Worm (Caenorhabditis elegans) whole organism, late embryonic: ENCODE measurements around the gene hpl-2.

ENCODE experiments used
- C08G9.2 ChIP-seq: sonication (generic microtip); optimal IDR thresholded peaks from 2 replicates; lab custom pipeline; 2016; ENCODE audit warnings: mild to moderate bottlenecking, missing genetic modification characterization, moderate library complexity, missing compliant biosample characterization
- F13H6.1 ChIP-seq: sonication (generic microtip); optimal IDR thresholded peaks from 2 replicates; lab custom pipeline; 2016; ENCODE audit warnings: missing genetic modification characterization, missing compliant biosample characterization
- T23F11.4 ChIP-seq: fragments of 200-800 bp; sonication (Bioruptor generic); optimal IDR thresholded peaks from 2 replicates; lab custom pipeline; 2018; ENCODE audit warnings: mild to moderate bottlenecking, missing genetic modification characterization, missing compliant biosample characterization
- Y22D7AL.16 ChIP-seq: sonication (generic microtip); optimal IDR thresholded peaks from 2 replicates; lab custom pipeline; 2016; ENCODE audit warnings: missing genetic modification characterization, missing compliant biosample characterization
- ahr-1 ChIP-seq: sonication (generic microtip); optimal IDR thresholded peaks from 2 replicates; lab custom pipeline; 2016; ENCODE audit warnings: missing genetic modification characterization, missing compliant biosample characterization
- ceh-18 ChIP-seq: sonication (generic microtip); optimal IDR thresholded peaks from 2 replicates; lab custom pipeline; 2016; ENCODE audit warnings: missing genetic modification characterization, missing compliant biosample characterization
- ceh-19 ChIP-seq: fragments of 200-800 bp; sonication (Bioruptor generic); optimal IDR thresholded peaks from 2 replicates; lab custom pipeline; 2018; ENCODE audit warnings: mild to moderate bottlenecking, missing genetic modification characterization, missing compliant biosample characterization
- ceh-2 ChIP-seq: sonication (generic microtip); optimal IDR thresholded peaks from 2 replicates; lab custom pipeline; 2016; ENCODE audit warnings: missing genotype, missing genetic modification characterization, missing compliant biosample characterization
- ceh-22 ChIP-seq: sonication (generic microtip); optimal IDR thresholded peaks from 2 replicates; lab custom pipeline; 2017; ENCODE audit warnings: missing biosample characterization, missing genetic modification characterization
- ceh-31 ChIP-seq: sonication (generic microtip); optimal IDR thresholded peaks from 2 replicates; lab custom pipeline; 2016; ENCODE audit warnings: missing genetic modification characterization, missing compliant biosample characterization
- ceh-34 ChIP-seq: sonication (generic microtip); optimal IDR thresholded peaks from 2 replicates; lab custom pipeline; 2016; ENCODE audit warnings: mild to moderate bottlenecking, missing genetic modification characterization, missing compliant biosample characterization
- ceh-48 ChIP-seq: sonication (generic microtip); optimal IDR thresholded peaks from 2 replicates; lab custom pipeline; 2016; ENCODE audit warnings: missing genetic modification characterization, inconsistent platforms, missing compliant biosample characterization
- ceh-6 ChIP-seq: fragments of 200-800 bp; sonication (Bioruptor generic); optimal IDR thresholded peaks from 2 replicates; lab custom pipeline; 2018; ENCODE audit warnings: mild to moderate bottlenecking, missing genetic modification characterization, missing compliant biosample characterization
- ceh-9 ChIP-seq: sonication (generic microtip); optimal IDR thresholded peaks from 2 replicates; lab custom pipeline; 2016; ENCODE audit warnings: mild to moderate bottlenecking, missing genetic modification characterization, inconsistent platforms, missing compliant biosample characterization
- che-1 ChIP-seq: sonication (generic microtip); optimal IDR thresholded peaks from 2 replicates; lab custom pipeline; 2016; ENCODE audit warnings: mild to moderate bottlenecking, missing genetic modification characterization, missing compliant biosample characterization
- dmd-4 ChIP-seq: sonication (generic microtip); optimal IDR thresholded peaks from 2 replicates; lab custom pipeline; 2016; ENCODE audit warnings: borderline replicate concordance, missing genetic modification characterization, missing compliant biosample characterization
- dve-1 ChIP-seq: sonication (generic microtip); optimal IDR thresholded peaks from 2 replicates; lab custom pipeline; 2017; ENCODE audit warnings: antibody characterized with exemption, mild to moderate bottlenecking, missing genetic modification characterization, missing compliant biosample characterization
- elt-2 ChIP-seq: sonication (generic microtip); optimal IDR thresholded peaks from 2 replicates; lab custom pipeline; 2016; ENCODE audit warnings: missing genetic modification reagents, missing genetic modification characterization, missing compliant biosample characterization
- ets-4 ChIP-seq: sonication (generic microtip); optimal IDR thresholded peaks from 2 replicates; lab custom pipeline; 2016; ENCODE audit warnings: missing genetic modification characterization, missing compliant biosample characterization
- fax-1 ChIP-seq: sonication (generic microtip); optimal IDR thresholded peaks from 2 replicates; lab custom pipeline; 2016; ENCODE audit warnings: missing genotype, missing genetic modification characterization, missing compliant biosample characterization
- fkh-6 ChIP-seq: sonication (generic microtip); optimal IDR thresholded peaks from 2 replicates; lab custom pipeline; 2016; ENCODE audit warnings: missing genetic modification characterization, missing compliant biosample characterization
- hlh-30 ChIP-seq: sonication (generic microtip); optimal IDR thresholded peaks from 2 replicates; lab custom pipeline; 2017; ENCODE audit warnings: antibody characterized with exemption, missing genetic modification characterization, missing compliant biosample characterization; ENCODE audit not compliant: insufficient read depth
- hlh-6 ChIP-seq: sonication (generic microtip); optimal IDR thresholded peaks from 2 replicates; lab custom pipeline; 2016; ENCODE audit warnings: missing genotype, missing genetic modification characterization, missing compliant biosample characterization
- hlh-8 ChIP-seq: sonication (generic microtip); optimal IDR thresholded peaks from 2 replicates; lab custom pipeline; 2016; ENCODE audit warnings: missing genotype, missing genetic modification characterization, missing compliant biosample characterization
- lin-11 ChIP-seq: fragments of 200-800 bp; sonication (Bioruptor generic); optimal IDR thresholded peaks from 2 replicates; lab custom pipeline; 2018; ENCODE audit warnings: mild to moderate bottlenecking, missing genetic modification characterization, missing compliant biosample characterization
- madf-2 ChIP-seq: sonication (generic microtip); optimal IDR thresholded peaks from 2 replicates; lab custom pipeline; 2017; ENCODE audit warnings: missing genetic modification characterization, missing compliant biosample characterization
- nfya-1 ChIP-seq: sonication (generic microtip); optimal IDR thresholded peaks from 2 replicates; lab custom pipeline; 2017; ENCODE audit warnings: missing genetic modification characterization, mild to moderate bottlenecking, missing compliant biosample characterization, antibody characterized with exemption, moderate library complexity
- nhr-232 ChIP-seq: sonication (generic microtip); optimal IDR thresholded peaks from 2 replicates; lab custom pipeline; 2016; ENCODE audit warnings: missing genetic modification characterization, missing compliant biosample characterization
- npax-4 ChIP-seq: sonication (generic microtip); optimal IDR thresholded peaks from 2 replicates; lab custom pipeline; 2016; ENCODE audit warnings: missing genetic modification characterization, missing compliant biosample characterization
- odd-2 ChIP-seq: sonication (generic microtip); optimal IDR thresholded peaks from 2 replicates; lab custom pipeline; 2017; ENCODE audit warnings: antibody characterized with exemption, mild to moderate bottlenecking, missing genetic modification characterization, missing compliant biosample characterization
- pag-3 ChIP-seq: sonication (generic microtip); optimal IDR thresholded peaks from 2 replicates; lab custom pipeline; 2016; ENCODE audit warnings: missing compliant biosample characterization, missing genetic modification characterization, borderline replicate concordance
- pax-1 ChIP-seq: fragments of 150-350 bp; optimal IDR thresholded peaks from 2 replicates; lab custom pipeline; 2014; ENCODE audit warnings: missing biosample characterization, missing genetic modification characterization
- pha-4 ChIP-seq: fragments of 150-350 bp; optimal IDR thresholded peaks from 2 replicates; lab custom pipeline; 2018; ENCODE audit warnings: missing biosample characterization, missing genetic modification reagents, missing genetic modification characterization
- pros-1 ChIP-seq: fragments of 150-350 bp; optimal IDR thresholded peaks from 2 replicates; lab custom pipeline; 2014; ENCODE audit warnings: missing biosample characterization, missing genetic modification reagents, missing genetic modification characterization
- ref-2 ChIP-seq: sonication (generic microtip); optimal IDR thresholded peaks from 2 replicates; lab custom pipeline; 2016; ENCODE audit warnings: missing genetic modification characterization, missing compliant biosample characterization
- rnt-1 ChIP-seq: sonication (generic microtip); optimal IDR thresholded peaks from 2 replicates; lab custom pipeline; 2016; ENCODE audit warnings: missing genetic modification characterization, missing compliant biosample characterization
- sdc-2 ChIP-seq: sonication (generic microtip); optimal IDR thresholded peaks from 2 replicates; lab custom pipeline; 2016; ENCODE audit warnings: missing genotype, missing genetic modification characterization, missing compliant biosample characterization
- sox-4 ChIP-seq: sonication (generic microtip); optimal IDR thresholded peaks from 2 replicates; lab custom pipeline; 2017; ENCODE audit warnings: mild to moderate bottlenecking, missing genetic modification characterization, inconsistent platforms, missing compliant biosample characterization
- syd-9 ChIP-seq: sonication (generic microtip); optimal IDR thresholded peaks from 2 replicates; lab custom pipeline; 2016; ENCODE audit warnings: mild to moderate bottlenecking, missing genetic modification characterization, moderate library complexity, missing compliant biosample characterization
- tbx-2 ChIP-seq: sonication (generic microtip); optimal IDR thresholded peaks from 2 replicates; lab custom pipeline; 2016; ENCODE audit warnings: missing genetic modification characterization, missing compliant biosample characterization
- unc-3 ChIP-seq, 2 experiments: fragments of 200-800 bp in 1 of 2; sonication (Bioruptor generic) in 1 of 2; sonication (generic microtip) in 1 of 2; conservative IDR thresholded peaks in 1 of 2; optimal IDR thresholded peaks in 1 of 2; 2 replicates each; pipeline versions ENCODE4 v1.3.6 to Lab custom; 2016 to 2022; ENCODE audit warnings: missing compliant biosample characterization in 2 of 2, missing genetic modification characterization in 2 of 2, missing genetic modification reagents in 1 of 2
- unc-42 ChIP-seq: sonication (generic microtip); optimal IDR thresholded peaks from 2 replicates; lab custom pipeline; 2016; ENCODE audit warnings: missing genotype, missing genetic modification characterization, missing compliant biosample characterization
- unc-55 ChIP-seq: sonication (generic microtip); optimal IDR thresholded peaks from 2 replicates; lab custom pipeline; 2017; ENCODE audit warnings: missing biosample characterization, missing genetic modification reagents, missing genetic modification characterization
- zip-5 ChIP-seq: sonication (generic microtip); optimal IDR thresholded peaks from 2 replicates; lab custom pipeline; 2016; ENCODE audit warnings: missing genetic modification characterization, missing compliant biosample characterization
- ztf-16 ChIP-seq: sonication (generic microtip); optimal IDR thresholded peaks from 2 replicates; lab custom pipeline; 2017; ENCODE audit warnings: missing genetic modification characterization, missing compliant biosample characterization

hpl-2 gene

DNA sequence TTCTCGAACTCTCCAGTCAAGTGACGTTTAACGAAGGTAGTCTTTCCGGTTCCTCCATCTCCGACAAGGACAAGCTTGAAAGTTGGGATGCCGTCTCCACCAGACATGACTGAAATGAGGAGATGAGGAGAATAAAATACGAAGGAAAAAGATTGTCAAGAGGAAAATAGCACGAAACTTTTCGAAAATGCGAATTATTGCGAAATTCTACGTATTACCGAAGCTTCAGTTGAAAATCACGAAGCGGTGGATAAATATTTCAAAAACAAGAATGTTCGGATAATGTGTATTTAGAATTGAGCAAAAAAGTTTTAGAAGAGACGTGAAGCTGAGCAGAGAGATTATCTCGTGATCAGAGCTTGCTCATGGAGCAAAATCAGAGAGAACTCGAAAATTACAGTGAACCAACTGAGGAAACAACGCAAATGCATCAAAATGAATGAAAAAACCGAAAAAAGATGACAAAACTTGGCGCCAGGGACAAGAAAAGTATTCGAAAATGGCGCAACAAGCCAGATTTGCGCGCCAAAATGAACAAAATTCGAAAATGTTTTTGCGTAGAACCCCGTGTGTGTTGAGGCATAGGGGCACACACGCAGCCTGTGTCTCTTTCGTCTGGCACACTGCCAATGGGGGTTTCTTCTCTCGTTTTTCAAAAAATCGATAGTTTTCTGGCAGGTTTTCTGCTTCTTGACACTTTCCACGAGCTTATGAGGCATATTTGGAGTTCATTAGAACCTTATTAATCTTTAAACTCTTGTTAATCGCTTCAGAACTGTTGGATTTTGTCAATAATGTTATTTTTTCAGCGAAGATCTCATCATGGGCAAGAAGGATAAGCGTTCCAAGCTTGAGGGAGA lies 7.5 kb downstream of the hpl-2 start, which contains the start of the genes ran-1 and dkc-1:
Gene ran-1, minus strand, starts transcription at position 109 of the 860 bp plus-strand sequence.
Gene dkc-1, plus strand, starts transcription at position 810 of the 860 bp plus-strand sequence.
- no peak for TF ChIP-seq ceh-6 (GFP tag; lab: Kevin White, UChicago)
- TF ChIP-seq unc-55 (GFP tag; lab: Kevin White, UChicago) = peak; percentile 78
- no peak for TF ChIP-seq pax-1
- no peak for TF ChIP-seq dmd-4 (tag; lab: Kevin White, UChicago)
- TF ChIP-seq pag-3 (tag; lab: Kevin White, UChicago) = no peak
- TF ChIP-seq ceh-31 (tag; lab: Kevin White, UChicago) = peak; percentile 49
- no peak for TF ChIP-seq hlh-6 (tag; lab: Kevin White, UChicago)
- TF ChIP-seq ceh-48 (tag; lab: Kevin White, UChicago) = peak; percentile 75
- TF ChIP-seq che-1 (tag; lab: Kevin White, UChicago) = no peak
- peak; percentile 27 for TF ChIP-seq unc-42
- no peak for TF ChIP-seq C08G9.2 (tag; lab: Kevin White, UChicago)
- TF ChIP-seq Y22D7AL.16 = no peak
- TF ChIP-seq ztf-16 (tag; lab: Kevin White, UChicago) = no peak
- no peak for TF ChIP-seq zip-5 (tag; lab: Kevin White, UChicago)
- TF ChIP-seq sox-4 = no peak
- TF ChIP-seq F13H6.1 (tag; lab: Kevin White, UChicago) = no peak
- TF ChIP-seq T23F11.4 (GFP tag; lab: Kevin White, UChicago) = no peak
- peak; percentile 49 for TF ChIP-seq hlh-30 (tag; lab: Kevin White, UChicago)
- TF ChIP-seq elt-2 = peak; percentile 18
- TF ChIP-seq pros-1 = no peak
- no peak for TF ChIP-seq syd-9
- TF ChIP-seq sdc-2 (tag; lab: Kevin White, UChicago) = no peak
- peak; percentile 92 for TF ChIP-seq nfya-1
- no peak for TF ChIP-seq ceh-22 (tag; lab: Kevin White, UChicago)
- no peak for TF ChIP-seq madf-2 (tag; lab: Kevin White, UChicago)
- TF ChIP-seq ahr-1 = no peak
- TF ChIP-seq ets-4 (tag; lab: Kevin White, UChicago) = no peak
- no peak for TF ChIP-seq nhr-232
- TF ChIP-seq ceh-18 (tag; lab: Kevin White, UChicago) = peak; percentile 54
- no peak for TF ChIP-seq odd-2 (tag; lab: Kevin White, UChicago)
- TF ChIP-seq lin-11 (tag; lab: Kevin White, UChicago) = no peak
- no peak for TF ChIP-seq npax-4 (tag; lab: Kevin White, UChicago)
- TF ChIP-seq ceh-34 (tag; lab: Kevin White, UChicago) = peak; percentile 8
- TF ChIP-seq unc-3 (GFP tag; conservative IDR thresholded peaks at IDR 0.05; lab: Robert Waterston, UW) = no peak
- no peak for TF ChIP-seq unc-3 (tag; optimal IDR thresholded peaks at IDR 0.05; lab: Kevin White, UChicago)
- peak; percentile 49 for TF ChIP-seq dve-1 (tag; lab: Kevin White, UChicago)
- TF ChIP-seq ceh-9 (tag; lab: Kevin White, UChicago) = no peak
- TF ChIP-seq ceh-2 (tag; lab: Kevin White, UChicago) = no peak
- TF ChIP-seq hlh-8 (tag; lab: Kevin White, UChicago) = no peak
- TF ChIP-seq pha-4 (tag; lab: Kevin White, UChicago) = no peak
- peak; percentile 9 for TF ChIP-seq tbx-2 (tag; lab: Kevin White, UChicago)
- peak; percentile 2 for TF ChIP-seq rnt-1 (tag; lab: Kevin White, UChicago)
- no peak for TF ChIP-seq ref-2 (tag; lab: Kevin White, UChicago)
- no peak for TF ChIP-seq ceh-19 (GFP tag; lab: Kevin White, UChicago)
- TF ChIP-seq fax-1 (tag; lab: Kevin White, UChicago) = no peak
- TF ChIP-seq fkh-6 = no peak
- TF ChIP-seq, all 69 proteins: peak for 12
